Worm (Caenorhabditis elegans): ENCODE results near the gene D2007.1.

D2007.1 gene

DNA sequence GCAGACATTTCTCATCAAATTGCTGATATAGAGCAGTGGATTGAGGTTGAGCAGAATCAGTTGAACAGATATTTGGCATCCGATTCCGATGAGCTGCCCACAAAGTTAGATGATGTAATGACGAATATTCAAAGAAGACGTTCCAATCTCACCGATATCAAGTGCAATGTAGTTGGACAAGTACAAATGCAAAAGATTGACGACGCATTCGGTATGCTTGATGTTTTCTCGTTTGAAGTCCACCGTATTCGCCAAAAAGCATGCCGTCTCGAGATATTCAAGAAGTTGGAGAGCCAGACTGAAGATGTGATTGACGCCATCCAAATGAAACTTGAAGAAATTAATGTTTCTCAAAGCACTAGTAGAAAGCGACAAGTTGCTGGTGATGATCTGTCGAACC is 29.9 kb downstream of the D2007.1 start:
- TF ChIP-seq drap-1 (GFP tag; optimal IDR thresholded peaks at IDR 0.05) (no peak), snpc-4 (tag; optimal IDR thresholded peaks at IDR 0.05) (no peak), mls-2 (tag; optimal IDR thresholded peaks at IDR 0.05) (no peak), tbx-8 (GFP tag; optimal IDR thresholded peaks at IDR 0.05) (no peak), lsy-2 (tag; optimal IDR thresholded peaks at IDR 0.05) (no peak), blmp-1 (tag; optimal IDR thresholded peaks at IDR 0.05) (no peak), sptf-1 (tag; optimal IDR thresholded peaks at IDR 0.05) (no peak), elt-1 (tag; optimal IDR thresholded peaks at IDR 0.05; ENCODE audit: borderline replicate concordance, insufficient read depth) (no peak), nhr-237 (tag; optimal IDR thresholded peaks at IDR 0.05) (no peak)

DNA sequence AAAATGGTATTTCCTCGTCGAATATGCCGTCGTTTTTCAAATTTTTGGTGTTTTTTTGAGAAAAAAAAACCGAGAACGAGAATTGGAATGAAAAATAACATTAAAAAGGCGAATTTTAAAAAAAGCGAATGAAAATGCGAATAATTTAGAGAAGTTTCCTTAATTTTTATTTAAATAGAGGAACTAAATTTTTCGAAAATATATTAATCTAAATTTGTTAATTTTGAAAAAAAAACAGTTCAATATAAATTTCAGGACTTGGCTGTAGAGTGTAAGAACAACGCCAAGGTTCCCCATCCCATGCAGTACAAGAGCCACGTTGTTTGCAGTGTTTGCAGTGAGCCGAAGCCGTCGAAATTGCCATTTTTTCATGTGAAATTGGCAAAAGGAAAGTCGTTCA is 35.2 kb downstream of the D2007.1 start, which contains the start of gene C50C3.19:
Gene C50C3.19, plus strand, starts transcription at position 301 of the 400 bp plus-strand sequence.
- TF ChIP-seq cnd-1 (tag; optimal IDR thresholded peaks at IDR 0.05) (no peak), sem-2 (GFP tag; optimal IDR thresholded peaks at IDR 0.05) (no peak), sptf-1 (tag; optimal IDR thresholded peaks at IDR 0.05) (no peak), unc-62 (GFP tag; optimal IDR thresholded peaks at IDR 0.05) (no peak), nhr-28 (tag; optimal IDR thresholded peaks at IDR 0.05) (no peak), mls-2 (tag; optimal IDR thresholded peaks at IDR 0.05) (no peak), ceh-39 (tag; optimal IDR thresholded peaks at IDR 0.05) (no peak), drap-1 (GFP tag; optimal IDR thresholded peaks at IDR 0.05) (no peak), ham-2 (GFP tag; optimal IDR thresholded peaks at IDR 0.05) (no peak), unc-120 (tag; optimal IDR thresholded peaks at IDR 0.05; ENCODE audit: poor library complexity, severe bottlenecking) (no peak), pha-4 (tag; optimal IDR thresholded peaks at IDR 0.05) (no peak), ztf-11 (tag; optimal IDR thresholded peaks at IDR 0.05) (no peak), snpc-4 (tag; optimal IDR thresholded peaks at IDR 0.05) (no peak), lin-32 (GFP tag; optimal IDR thresholded peaks at IDR 0.05) (no peak), blmp-1 (tag; optimal IDR thresholded peaks at IDR 0.05) (no peak), elt-1 (tag; optimal IDR thresholded peaks at IDR 0.05; ENCODE audit: borderline replicate concordance, insufficient read depth) (no peak), tbx-8 (GFP tag; optimal IDR thresholded peaks at IDR 0.05) (no peak)

DNA sequence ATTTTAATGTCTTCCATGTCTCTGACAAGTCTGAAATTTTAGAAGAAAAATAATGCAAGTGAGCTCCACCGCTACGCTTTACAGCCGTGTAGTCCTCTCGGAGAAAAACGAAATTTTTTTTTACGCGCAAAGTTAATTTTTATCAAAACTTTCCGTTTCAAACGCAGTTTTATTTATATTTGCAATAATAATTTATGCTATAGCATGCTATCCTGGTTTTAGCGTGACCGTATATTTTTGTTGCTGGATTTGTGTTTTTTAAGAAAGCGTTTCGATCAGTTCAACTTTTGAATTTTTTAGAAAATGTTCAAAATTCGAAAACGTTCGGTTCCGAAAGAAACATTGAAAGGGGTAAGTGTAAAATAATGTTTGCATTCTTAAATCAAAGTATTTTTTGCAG is 36.4 kb downstream of the D2007.1 start, which contains the start of gene C50C3.1:
Gene C50C3.1, plus strand, starts transcription at position 301 of the 400 bp plus-strand sequence.
- TF ChIP-seq ceh-39 (tag; optimal IDR thresholded peaks at IDR 0.05) = no peak
- no peak for TF ChIP-seq mls-2 (tag; optimal IDR thresholded peaks at IDR 0.05)
- TF ChIP-seq elt-3 (tag; optimal IDR thresholded peaks at IDR 0.05) = no peak
- TF ChIP-seq nhr-12 (tag; optimal IDR thresholded peaks at IDR 0.05) = no peak
- TF ChIP-seq ceh-43 (GFP tag; optimal IDR thresholded peaks at IDR 0.05) = no peak
- no peak for TF ChIP-seq lin-32 (GFP tag; optimal IDR thresholded peaks at IDR 0.05)
- TF ChIP-seq ceh-83 (GFP tag; optimal IDR thresholded peaks at IDR 0.05) = no peak
- no peak for TF ChIP-seq cnd-1 (tag; optimal IDR thresholded peaks at IDR 0.05)
- no peak for TF ChIP-seq hlh-1 (tag; optimal IDR thresholded peaks at IDR 0.05)
- no peak for TF ChIP-seq lsy-2 (tag; optimal IDR thresholded peaks at IDR 0.05)
- no peak for TF ChIP-seq drap-1 (GFP tag; optimal IDR thresholded peaks at IDR 0.05)
- TF ChIP-seq nhr-28 (tag; optimal IDR thresholded peaks at IDR 0.05) = no peak
- no peak for TF ChIP-seq zip-8 (tag; optimal IDR thresholded peaks at IDR 0.05)
- no peak for TF ChIP-seq flh-1 (GFP tag; optimal IDR thresholded peaks at IDR 0.05)
- no peak for TF ChIP-seq sem-2 (GFP tag; optimal IDR thresholded peaks at IDR 0.05)
- no peak for TF ChIP-seq nhr-76 (tag; optimal IDR thresholded peaks at IDR 0.05)
- no peak for TF ChIP-seq ztf-11 (tag; optimal IDR thresholded peaks at IDR 0.05)
- no peak for TF ChIP-seq sptf-1 (tag; optimal IDR thresholded peaks at IDR 0.05)
- no peak for TF ChIP-seq ham-2 (GFP tag; optimal IDR thresholded peaks at IDR 0.05)
- TF ChIP-seq blmp-1 (tag; optimal IDR thresholded peaks at IDR 0.05) = no peak

DNA sequence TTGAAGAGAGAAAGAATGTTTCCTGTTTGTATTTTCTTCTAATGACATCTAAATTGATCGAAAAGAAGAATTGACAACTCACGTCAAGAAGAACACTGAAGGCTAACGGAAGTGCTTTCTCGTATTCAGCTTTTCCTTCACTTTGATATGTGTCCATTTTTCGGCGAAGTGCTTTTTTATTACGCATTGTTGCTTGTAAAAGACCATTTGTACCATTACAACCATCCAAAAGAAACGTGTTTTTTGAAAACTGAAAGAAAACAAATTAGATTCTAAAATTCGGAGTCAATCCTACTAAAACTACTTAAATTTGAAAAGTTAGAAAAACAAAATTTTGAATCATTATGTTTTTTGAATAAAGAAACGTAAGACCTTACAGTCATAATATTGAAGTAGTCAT is 43.8 kb downstream of the D2007.1 start:
- TF ChIP-seq ces-1 (GFP tag; optimal IDR thresholded peaks at IDR 0.05) (no peak), nhr-28 (tag; optimal IDR thresholded peaks at IDR 0.05) (no peak), nhr-76 (tag; optimal IDR thresholded peaks at IDR 0.05) (no peak)

DNA sequence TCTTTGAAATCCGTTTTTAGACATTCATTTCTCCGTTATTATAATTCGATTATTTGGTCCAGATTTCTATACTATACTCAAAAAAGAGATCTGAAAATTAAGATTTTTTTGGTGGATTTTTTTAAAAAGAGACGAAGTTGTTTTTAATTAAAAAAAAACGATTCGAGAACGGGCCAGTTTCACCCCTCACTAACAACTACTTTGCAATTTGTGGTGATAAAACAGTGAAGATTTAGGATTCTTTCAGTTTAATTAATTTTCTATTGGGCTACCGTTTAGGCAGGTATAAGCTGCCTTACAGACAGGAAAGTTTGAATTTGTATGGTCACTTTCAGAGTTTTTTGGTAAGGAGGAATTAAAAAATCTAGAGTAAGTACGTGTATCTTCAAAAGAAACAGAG is 45.9 kb downstream of the D2007.1 start, which contains the start of gene unc-36:
Gene unc-36, minus strand, starts transcription at position 101 of the 400 bp plus-strand sequence.
- TF ChIP-seq zip-8 (tag; optimal IDR thresholded peaks at IDR 0.05) = no peak
- TF ChIP-seq elt-3 (tag; optimal IDR thresholded peaks at IDR 0.05) = no peak
- no peak for TF ChIP-seq ceh-43 (GFP tag; optimal IDR thresholded peaks at IDR 0.05)
- no peak for TF ChIP-seq unc-62 (GFP tag; optimal IDR thresholded peaks at IDR 0.05)
- TF ChIP-seq unc-120 (tag; optimal IDR thresholded peaks at IDR 0.05; ENCODE audit: poor library complexity, severe bottlenecking) = no peak
- TF ChIP-seq sptf-1 (tag; optimal IDR thresholded peaks at IDR 0.05) = no peak
- TF ChIP-seq flh-1 (GFP tag; optimal IDR thresholded peaks at IDR 0.05) = no peak
- no peak for TF ChIP-seq ces-1 (GFP tag; optimal IDR thresholded peaks at IDR 0.05)
- no peak for TF ChIP-seq snpc-4 (tag; optimal IDR thresholded peaks at IDR 0.05)
- TF ChIP-seq nhr-28 (tag; optimal IDR thresholded peaks at IDR 0.05) = no peak
- no peak for TF ChIP-seq mep-1 (tag; optimal IDR thresholded peaks at IDR 0.05)
- no peak for TF ChIP-seq cnd-1 (tag; optimal IDR thresholded peaks at IDR 0.05)
- TF ChIP-seq nhr-2 (tag; optimal IDR thresholded peaks at IDR 0.05) = no peak
- TF ChIP-seq lin-13 (tag; optimal IDR thresholded peaks at IDR 0.05) = no peak
- TF ChIP-seq pha-4 (tag; optimal IDR thresholded peaks at IDR 0.05) = no peak
- TF ChIP-seq bed-3 (GFP tag; optimal IDR thresholded peaks at IDR 0.05) = no peak
- no peak for TF ChIP-seq blmp-1 (tag; optimal IDR thresholded peaks at IDR 0.05)
- no peak for TF ChIP-seq mab-5 (tag; optimal IDR thresholded peaks at IDR 0.05)
- no peak for TF ChIP-seq mls-2 (tag; optimal IDR thresholded peaks at IDR 0.05)
